Fruit fly (Drosophila melanogaster): ENCODE measurements around the gene CG5498.

The CG5498 gene

DNA sequence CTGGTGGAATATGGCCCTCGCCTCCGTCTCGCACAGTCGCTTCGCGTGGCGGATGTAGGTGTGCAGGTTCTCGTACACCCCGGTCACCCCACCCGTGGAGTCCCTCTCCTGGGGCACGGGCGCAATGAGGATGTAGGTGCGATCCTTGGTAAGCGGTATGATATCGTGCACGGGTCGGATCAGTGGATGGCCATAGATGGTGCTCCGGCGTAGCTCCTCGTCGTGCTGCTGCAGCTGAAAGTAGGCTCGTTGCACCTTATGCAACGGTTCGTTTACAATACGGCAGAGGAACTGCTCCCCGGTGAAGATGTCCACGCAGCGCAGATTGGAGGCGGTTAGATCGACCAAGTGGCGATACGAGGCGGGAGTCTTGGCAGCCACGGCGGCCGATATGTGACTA is 16.6 kb upstream of the CG5498 start:
- no peak for TF ChIP-seq CG15336 (GFP tag; IDR thresholded peaks at IDR 0.05)
- no peak for TF ChIP-seq fd85E (GFP tag; optimal IDR thresholded peaks at IDR 0.05)
- TF ChIP-seq achi (GFP tag; optimal IDR thresholded peaks at IDR 0.05): no peak
- no peak for TF ChIP-seq pdm3 (GFP tag; optimal IDR thresholded peaks at IDR 0.05)
- no peak for TF ChIP-seq salr (GFP tag; optimal IDR thresholded peaks at IDR 0.05)
- TF ChIP-seq Met (GFP tag; optimal IDR thresholded peaks at IDR 0.05): no peak
- TF ChIP-seq CG11762 (GFP tag; optimal IDR thresholded peaks at IDR 0.05; ENCODE audit: insufficient read depth): no peak
- no peak for TF ChIP-seq CG10631 (GFP tag; optimal IDR thresholded peaks at IDR 0.05)
- TF ChIP-seq CG11294 (GFP tag; IDR thresholded peaks at IDR 0.05): no peak
- no peak for TF ChIP-seq CG3032 (tag; optimal IDR thresholded peaks at IDR 0.05)
- no peak for TF ChIP-seq CG11902 (GFP tag; optimal IDR thresholded peaks at IDR 0.05)
- no peak for TF ChIP-seq Eip93F (GFP tag; optimal IDR thresholded peaks at IDR 0.05)
- TF ChIP-seq CG16779 (tag; optimal IDR thresholded peaks at IDR 0.05): no peak
- no peak for TF ChIP-seq esn (GFP tag; optimal IDR thresholded peaks at IDR 0.05)
- TF ChIP-seq Hr4 (GFP tag; optimal IDR thresholded peaks at IDR 0.05): no peak
- TF ChIP-seq cyc (GFP tag; optimal IDR thresholded peaks at IDR 0.05): no peak
- no peak for TF ChIP-seq CG8319 (GFP tag; optimal IDR thresholded peaks at IDR 0.05)

- peak; percentile 86 for TF ChIP-seq dsx (GFP tag; optimal IDR thresholded peaks at IDR 0.05; ENCODE audit: poor library complexity, severe bottlenecking)
- TF ChIP-seq CG9139 (GFP tag; optimal IDR thresholded peaks at IDR 0.05): peak; percentile 78
- TF ChIP-seq fkh (GFP tag; optimal IDR thresholded peaks at IDR 0.05): peak; percentile 88
- peak; percentile 92 for TF ChIP-seq Met (GFP tag; optimal IDR thresholded peaks at IDR 0.05)
- peak; percentile 91 for TF ChIP-seq CG8319 (GFP tag; optimal IDR thresholded peaks at IDR 0.05)
- peak; percentile 88 for TF ChIP-seq vri (GFP tag; optimal IDR thresholded peaks at IDR 0.05)
- peak; percentile 77 for TF ChIP-seq CG1621 (tag; optimal IDR thresholded peaks at IDR 0.05)
- TF ChIP-seq OdsH (GFP tag; optimal IDR thresholded peaks at IDR 0.05): peak; percentile 96
- peak; percentile 90 for TF ChIP-seq Lpt (GFP tag; optimal IDR thresholded peaks at IDR 0.05)
- TF ChIP-seq eg (GFP tag; IDR thresholded peaks at IDR 0.05): peak; percentile 87
- TF ChIP-seq Eip75B (GFP tag; optimal IDR thresholded peaks at IDR 0.05): peak; percentile 90
- peak; percentile 90 for TF ChIP-seq CG3032 (tag; optimal IDR thresholded peaks at IDR 0.05)
- TF ChIP-seq Sox102F (GFP tag; optimal IDR thresholded peaks at IDR 0.05): peak; percentile 90
- TF ChIP-seq Eip93F (GFP tag; optimal IDR thresholded peaks at IDR 0.05): peak; percentile 85
- TF ChIP-seq Sox15 (GFP tag; optimal IDR thresholded peaks at IDR 0.05): peak; percentile 86
- TF ChIP-seq CG16779 (tag; optimal IDR thresholded peaks at IDR 0.05): peak; percentile 84
- TF ChIP-seq lz (GFP tag; optimal IDR thresholded peaks at IDR 0.05): peak; percentile 90
- peak; percentile 94 for TF ChIP-seq pdm3 (GFP tag; optimal IDR thresholded peaks at IDR 0.05)
- peak; percentile 95 for TF ChIP-seq svp (GFP tag)
- TF ChIP-seq CG11762 (GFP tag; optimal IDR thresholded peaks at IDR 0.05; ENCODE audit: insufficient read depth): peak; percentile 86
- TF ChIP-seq CG3919 (GFP tag; optimal IDR thresholded peaks at IDR 0.05): peak; percentile 93
- peak; percentile 91 for TF ChIP-seq CG10631 (GFP tag; optimal IDR thresholded peaks at IDR 0.05)
- TF ChIP-seq topi (GFP tag; optimal IDR thresholded peaks at IDR 0.05): peak; percentile 92
- peak; percentile 85 for TF ChIP-seq Gug (GFP tag; IDR thresholded peaks at IDR 0.05)
- peak; percentile 89 for TF ChIP-seq CG6808 (GFP tag; optimal IDR thresholded peaks at IDR 0.05)
- TF ChIP-seq CG32006 (GFP tag; optimal IDR thresholded peaks at IDR 0.05): peak; percentile 96
- TF ChIP-seq CG6163 (GFP tag; IDR thresholded peaks at IDR 0.05): peak; percentile 84
- TF ChIP-seq CG8119 (GFP tag; IDR thresholded peaks at IDR 0.05): peak; percentile 96
- peak; percentile 81 to 83 for TF ChIP-seq ss (GFP tag; optimal IDR thresholded peaks at IDR 0.05)
- TF ChIP-seq CG11902 (GFP tag; optimal IDR thresholded peaks at IDR 0.05): peak; percentile 88
- peak; percentile 93 for TF ChIP-seq CG31627 (GFP tag; optimal IDR thresholded peaks at IDR 0.05)
- TF ChIP-seq net (GFP tag; optimal IDR thresholded peaks at IDR 0.05): peak; percentile 95
- TF ChIP-seq fd59A (GFP tag; optimal IDR thresholded peaks at IDR 0.05): peak; percentile 84
- peak; percentile 92 for TF ChIP-seq cyc (GFP tag; optimal IDR thresholded peaks at IDR 0.05)
- TF ChIP-seq Hr39 (GFP tag; optimal IDR thresholded peaks at IDR 0.05): peak; percentile 91
- TF ChIP-seq esn (GFP tag; optimal IDR thresholded peaks at IDR 0.05): peak; percentile 95
- peak; percentile 83 for TF ChIP-seq Ets21C (GFP tag; optimal IDR thresholded peaks at IDR 0.05)
- peak; percentile 83 for TF ChIP-seq CG7368 (GFP tag; optimal IDR thresholded peaks at IDR 0.05)
- peak; percentile 60 for TF ChIP-seq Hr38 (GFP tag; optimal IDR thresholded peaks at IDR 0.05)
- peak; percentile 89 for TF ChIP-seq spab (GFP tag; optimal IDR thresholded peaks at IDR 0.05)
- TF ChIP-seq Sox14 (GFP tag; optimal IDR thresholded peaks at IDR 0.05): peak; percentile 95
- peak; percentile 87 for TF ChIP-seq CG4318 (GFP tag; optimal IDR thresholded peaks at IDR 0.05)
- TF ChIP-seq salr (GFP tag; optimal IDR thresholded peaks at IDR 0.05): peak; percentile 67 to 94
These were observed 15.7 kb upstream of the CG5498 start for dm6 chr3L:20399550-20400109.
